Fruit fly (Drosophila melanogaster) whole organism, embryonic: ENCODE measurements around the gene CG42763.

Experiments
- ATbp ChIP-seq: fragments of 200-800 bp; sonication (Bioruptor generic); optimal IDR thresholded peaks from 2 replicates; lab custom pipeline; 2017; ENCODE audit warnings: missing biosample characterization, mild to moderate bottlenecking, missing genetic modification characterization, missing genetic modification reagents
- Atf6 ChIP-seq: fragments of 200-800 bp; sonication (Bioruptor generic); IDR thresholded peaks from 2 replicates; pipeline ENCODE4 v1.3.6; 2022; ENCODE audit warnings: missing biosample characterization, missing genetic modification characterization
- Awh ChIP-seq: fragments of 200-800 bp; sonication (Bioruptor generic); IDR thresholded peaks from 2 replicates; pipeline ENCODE4, ENCODE4 v1.3.6; 2022; ENCODE audit warnings: missing biosample characterization, missing genetic modification characterization
- Blimp-1 ChIP-seq: fragments of 200-800 bp; sonication (Bioruptor generic); optimal IDR thresholded peaks from 3 replicates; lab custom pipeline; 2018; ENCODE audit warnings: missing biosample characterization, missing genetic modification characterization, mild to moderate bottlenecking, moderate library complexity, missing genetic modification reagents
- Bteb2 ChIP-seq: fragments of 200-800 bp; sonication (Bioruptor generic); optimal IDR thresholded peaks from 2 replicates; lab custom pipeline; 2016; ENCODE audit warnings: missing biosample characterization, missing genetic modification characterization
- CG13424 ChIP-seq: fragments of 200-800 bp; sonication (Bioruptor generic); optimal IDR thresholded peaks from 2 replicates; lab custom pipeline; 2019; ENCODE audit warnings: missing biosample characterization, mild to moderate bottlenecking, missing genetic modification characterization, moderate library complexity
- CG14441 ChIP-seq: fragments of 200-800 bp; sonication (Bioruptor generic); IDR thresholded peaks from 2 replicates; pipeline ENCODE4 v1.3.6; 2022; ENCODE audit warnings: missing biosample characterization, missing genetic modification characterization
- CG17328 ChIP-seq: fragments of 200-800 bp; sonication (Bioruptor generic); IDR thresholded peaks from 2 replicates; pipeline ENCODE4 v1.3.6; 2022; ENCODE audit warnings: missing biosample characterization, missing genetic modification characterization
- CG17361 ChIP-seq: fragments of 200-800 bp; sonication (Bioruptor generic); IDR thresholded peaks from 3 replicates; pipeline ENCODE4 v1.3.6; 2022; ENCODE audit warnings: missing biosample characterization, missing genetic modification characterization
- CG1832 ChIP-seq: fragments of 200-800 bp; sonication (Bioruptor generic); optimal IDR thresholded peaks from 2 replicates; lab custom pipeline; 2017; ENCODE audit warnings: missing biosample characterization, mild to moderate bottlenecking, missing genetic modification characterization, inconsistent platforms
- CG2202 ChIP-seq: fragments of 200-800 bp; sonication (Bioruptor generic); optimal IDR thresholded peaks from 2 replicates; lab custom pipeline; 2018; ENCODE audit warnings: missing biosample characterization, mild to moderate bottlenecking, missing genetic modification characterization
- CG30431 ChIP-seq: fragments of 200-800 bp; sonication (Bioruptor generic); optimal IDR thresholded peaks from 2 replicates; lab custom pipeline; 2017; ENCODE audit warnings: missing biosample characterization, missing genetic modification characterization
- CG3163 ChIP-seq: fragments of 200-800 bp; sonication (Bioruptor generic); optimal IDR thresholded peaks from 3 replicates; lab custom pipeline; 2016; ENCODE audit warnings: missing biosample characterization, missing genetic modification characterization
- CG34422 ChIP-seq: fragments of 200-800 bp; sonication (Bioruptor generic); IDR thresholded peaks from 3 replicates; pipeline ENCODE4 v1.3.6; 2022; ENCODE audit warnings: missing biosample characterization, missing genetic modification characterization
- CG4282 ChIP-seq: fragments of 200-800 bp; sonication (Bioruptor generic); optimal IDR thresholded peaks from 2 replicates; lab custom pipeline; 2016; ENCODE audit warnings: missing biosample characterization, missing genetic modification characterization
- CG4360 ChIP-seq: fragments of 200-800 bp; sonication (Bioruptor generic); IDR thresholded peaks from 2 replicates; pipeline ENCODE4 v1.3.6; 2022; ENCODE audit warnings: missing biosample characterization, missing genetic modification characterization
- CG4707 ChIP-seq: fragments of 200-800 bp; sonication (Bioruptor generic); optimal IDR thresholded peaks from 2 replicates; lab custom pipeline; 2018; ENCODE audit warnings: missing biosample characterization, mild to moderate bottlenecking, missing genetic modification characterization, moderate library complexity
- CG6175 ChIP-seq: fragments of 200-800 bp; sonication (Bioruptor generic); IDR thresholded peaks from 3 replicates; pipeline ENCODE4 v1.3.6; 2022; ENCODE audit warnings: missing biosample characterization, missing genetic modification characterization
- CG6765 ChIP-seq: fragments of 200-800 bp; sonication (Bioruptor generic); optimal IDR thresholded peaks from 3 replicates; lab custom pipeline; 2017; ENCODE audit warnings: missing biosample characterization, mild to moderate bottlenecking, missing genetic modification characterization
- Fer1 ChIP-seq: fragments of 200-800 bp; sonication (Bioruptor generic); optimal IDR thresholded peaks from 2 replicates; lab custom pipeline; 2017; ENCODE audit warnings: missing biosample characterization, mild to moderate bottlenecking, missing genetic modification characterization
- Hr78 ChIP-seq, 2 experiments: fragments of 200-800 bp in 1 of 2; fragments of >200 bp in 1 of 2; sonication (Bioruptor generic) in 1 of 2; optimal IDR thresholded peaks; 2 replicates each; lab custom pipeline; 2017 to 2019; ENCODE audit warnings: missing biosample characterization in 2 of 2, missing genetic modification characterization in 2 of 2, mild to moderate bottlenecking in 1 of 2, moderate library complexity in 1 of 2
- MBD-R2 ChIP-seq: fragments of 200-800 bp; sonication (Bioruptor generic); IDR thresholded peaks from 2 replicates; pipeline ENCODE4 v1.3.6; 2022; ENCODE audit warnings: missing biosample characterization, missing genetic modification characterization
- Meics ChIP-seq: fragments of 200-800 bp; sonication (Bioruptor generic); optimal IDR thresholded peaks from 2 replicates; lab custom pipeline; 2017; ENCODE audit warnings: missing biosample characterization, mild to moderate bottlenecking, missing genetic modification characterization
- Pdp1 ChIP-seq, 2 experiments: fragments of 200-800 bp; sonication (Bioruptor generic); optimal IDR thresholded peaks; 3 replicates each; lab custom pipeline; 2016; ENCODE audit warnings: missing biosample characterization in 2 of 2, missing genetic modification characterization in 2 of 2, mild to moderate bottlenecking in 1 of 2, moderate library complexity in 1 of 2
- Ssrp ChIP-seq: fragments of 200-800 bp; sonication (Bioruptor generic); optimal IDR thresholded peaks from 2 replicates; lab custom pipeline; 2018; ENCODE audit warnings: missing biosample characterization, mild to moderate bottlenecking, missing genetic modification characterization, moderate library complexity
- Trl ChIP-seq, 3 experiments: fragments of >200 bp in 2 of 3; fragments of 200-800 bp in 1 of 3; sonication (Bioruptor generic) in 1 of 3; optimal IDR thresholded peaks; 2 replicates in 1 of 3; 3 replicates in 2 of 3; lab custom pipeline; 2016 to 2017; ENCODE audit warnings: missing biosample characterization in 1 of 3, missing genetic modification characterization in 1 of 3
- Usf ChIP-seq: fragments of 200-800 bp; sonication (Bioruptor generic); optimal IDR thresholded peaks from 2 replicates; lab custom pipeline; 2017; ENCODE audit warnings: missing genotype, missing biosample characterization, missing genetic modification characterization
- Vsx1 ChIP-seq: fragments of 200-800 bp; sonication (Bioruptor generic); optimal IDR thresholded peaks from 2 replicates; lab custom pipeline; 2017; ENCODE audit warnings: missing biosample characterization, mild to moderate bottlenecking, missing genetic modification characterization, missing genetic modification reagents
- abd-A ChIP-seq: fragments of 200-800 bp; sonication (Bioruptor generic); optimal IDR thresholded peaks from 3 replicates; lab custom pipeline; 2019; ENCODE audit warnings: missing biosample characterization, mild to moderate bottlenecking, missing genetic modification characterization, moderate library complexity
- ara ChIP-seq: fragments of 200-800 bp; sonication (Bioruptor generic); IDR thresholded peaks from 2 replicates; pipeline ENCODE4 v1.3.6; 2022; ENCODE audit warnings: missing biosample characterization, missing genetic modification characterization
- bowl ChIP-seq: fragments of 200-800 bp; sonication (Bioruptor generic); IDR thresholded peaks from 2 replicates; pipeline ENCODE4 v1.3.6; 2022; ENCODE audit warnings: missing biosample characterization, missing genetic modification characterization
- cato ChIP-seq: fragments of 200-800 bp; sonication (Bioruptor generic); optimal IDR thresholded peaks from 2 replicates; lab custom pipeline; 2016; ENCODE audit warnings: missing biosample characterization, missing genetic modification characterization, borderline replicate concordance
- cg ChIP-seq: fragments of 200-800 bp; sonication (Bioruptor generic); optimal IDR thresholded peaks from 3 replicates; lab custom pipeline; 2019; ENCODE audit warnings: missing biosample characterization, mild to moderate bottlenecking, missing genetic modification characterization, moderate library complexity
- chinmo ChIP-seq: fragments of 200-800 bp; sonication (Bioruptor generic); IDR thresholded peaks from 4 replicates; pipeline ENCODE4 v1.3.6; 2022; ENCODE audit warnings: missing biosample characterization, missing genetic modification characterization; ENCODE audit not compliant: partially characterized antibody
- chn ChIP-seq: fragments of 200-800 bp; sonication (Bioruptor generic); optimal IDR thresholded peaks from 2 replicates; lab custom pipeline; 2016; ENCODE audit warnings: missing biosample characterization, missing genetic modification characterization
- danr ChIP-seq: fragments of 200-800 bp; sonication (Bioruptor generic); IDR thresholded peaks from 2 replicates; pipeline ENCODE4 v1.3.6; 2022; ENCODE audit warnings: missing biosample characterization, missing genetic modification characterization
- en ChIP-seq: fragments of 200-800 bp; sonication (Bioruptor generic); optimal IDR thresholded peaks from 2 replicates; lab custom pipeline; 2016; ENCODE audit warnings: missing biosample characterization, missing genetic modification characterization
- exex ChIP-seq: fragments of 200-800 bp; sonication (Bioruptor generic); optimal IDR thresholded peaks from 4 replicates; lab custom pipeline; 2018; ENCODE audit warnings: missing biosample characterization, mild to moderate bottlenecking, missing genetic modification characterization, moderate library complexity
- fu2 ChIP-seq: fragments of 200-800 bp; sonication (Bioruptor generic); optimal IDR thresholded peaks from 2 replicates; lab custom pipeline; 2016; ENCODE audit warnings: missing biosample characterization, missing genetic modification characterization
- hth ChIP-seq: fragments of >200 bp; optimal IDR thresholded peaks from 2 replicates; lab custom pipeline; 2017; ENCODE audit warnings: inconsistent platforms
- insv ChIP-seq, 2 experiments: fragments of 200-800 bp; sonication (Bioruptor generic); optimal IDR thresholded peaks; 3 replicates each; lab custom pipeline; 2016 to 2018; ENCODE audit warnings: missing biosample characterization in 2 of 2, missing genetic modification characterization in 2 of 2
- lola ChIP-seq, 3 experiments: fragments of >200 bp in 2 of 3; fragments of 200-800 bp in 1 of 3; sonication (Bioruptor generic) in 1 of 3; optimal IDR thresholded peaks; 2 replicates each; lab custom pipeline; 2017 to 2019; ENCODE audit warnings: missing biosample characterization in 3 of 3, missing genetic modification characterization in 3 of 3, mild to moderate bottlenecking in 1 of 3, moderate library complexity in 1 of 3
- nerfin-2 ChIP-seq: fragments of 200-800 bp; sonication (Bioruptor generic); IDR thresholded peaks from 2 replicates; pipeline ENCODE4 v1.3.6; 2022; ENCODE audit warnings: missing biosample characterization, missing genetic modification characterization; ENCODE audit not compliant: partially characterized antibody
- peb ChIP-seq: fragments of 200-800 bp; sonication (Bioruptor generic); IDR thresholded peaks from 2 replicates; pipeline ENCODE4 v1.3.6; 2022; ENCODE audit warnings: missing biosample characterization, missing genetic modification characterization
- rib ChIP-seq: fragments of 200-800 bp; sonication (Bioruptor generic); IDR thresholded peaks from 2 replicates; pipeline ENCODE4 v1.3.6; 2022; ENCODE audit warnings: missing biosample characterization, missing genetic modification characterization
- sens ChIP-seq: fragments of 200-800 bp; sonication (Bioruptor generic); peaks from one replicate; lab custom pipeline; 2016; ENCODE audit warnings: missing biosample characterization, missing genetic modification characterization
- stc ChIP-seq: fragments of 200-800 bp; sonication (Bioruptor generic); IDR thresholded peaks from 2 replicates; pipeline ENCODE4 v1.3.6; 2022; ENCODE audit warnings: missing biosample characterization, missing genetic modification characterization
- tx ChIP-seq: fragments of 200-800 bp; sonication (Bioruptor generic); optimal IDR thresholded peaks from 2 replicates; lab custom pipeline; 2016; ENCODE audit warnings: missing biosample characterization, missing genetic modification characterization
- wek ChIP-seq: fragments of 200-800 bp; sonication (Bioruptor generic); optimal IDR thresholded peaks from 3 replicates; lab custom pipeline; 2018; ENCODE audit warnings: missing biosample characterization, mild to moderate bottlenecking, missing genetic modification characterization, moderate library complexity
- yki ChIP-seq: fragments of >200 bp; optimal IDR thresholded peaks from 3 replicates; lab custom pipeline; 2018
- zfh1 ChIP-seq: fragments of 200-800 bp; sonication (Bioruptor generic); IDR thresholded peaks from 3 replicates; pipeline ENCODE4 v1.3.6; 2022; ENCODE audit warnings: missing biosample characterization, missing genetic modification characterization

CG42763 gene

dm6 chr2L:8104094-8104493 lies 40.8 kb downstream of the CG42763 start (continued):
- peak in 1 of 2 experiments; percentile 35 for TF ChIP-seq Pdp1 (GFP tag; optimal IDR thresholded peaks at IDR 0.05; lab: Kevin White, UChicago)
- no peak for TF ChIP-seq CG6175 (GFP tag; lab: Robert Waterston, UW)
- TF ChIP-seq hth (lab: Kevin White, UChicago), result no peak
- no peak for TF ChIP-seq CG4282 (GFP tag; lab: Kevin White, UChicago)
- TF ChIP-seq CG4360 (GFP tag; lab: Robert Waterston, UW), result peak; percentile 64
- TF ChIP-seq CG3163, result peak; percentile 15
- no peak for TF ChIP-seq CG17328 (GFP tag; lab: Robert Waterston, UW)
- no peak for TF ChIP-seq CG30431
- peak; percentile 5 for TF ChIP-seq wek (GFP tag; lab: Kevin White, UChicago)
- TF ChIP-seq Awh (GFP tag; lab: Robert Waterston, UW), result peak; percentile 92
- no peak for TF ChIP-seq zfh1 (GFP tag; lab: Robert Waterston, UW)
- TF ChIP-seq Atf6 (GFP tag; lab: Robert Waterston, UW), result 0 out of 2 replicates have a peak, but pooled peaks have one; percentile 21
- 0 out of 2 replicates have a peak, but pooled peaks have one; percentile 8 for TF ChIP-seq MBD-R2 (GFP tag; lab: Robert Waterston, UW)
- no peak for TF ChIP-seq Ssrp (tag; lab: Kevin White, UChicago)
- TF ChIP-seq exex (tag; lab: Kevin White, UChicago), result peak; percentile 19
- peak; percentile 41 for TF ChIP-seq sens
- peak; percentile 75 for TF ChIP-seq CG1832 (GFP tag; lab: Kevin White, UChicago)
- TF ChIP-seq CG4707, result no peak
- peak; percentile 23 for TF ChIP-seq Fer1 (GFP tag; lab: Kevin White, UChicago)
- TF ChIP-seq CG2202 (tag; lab: Kevin White, UChicago), result no peak
- no peak for TF ChIP-seq peb (GFP tag; lab: Robert Waterston, UW)
- TF ChIP-seq Blimp-1 (GFP tag; lab: Kevin White, UChicago), result peak; percentile 45
- no peak for TF ChIP-seq chn (GFP tag; lab: Kevin White, UChicago)
- peak; percentile 79 for TF ChIP-seq cg (GFP tag; lab: Kevin White, UChicago)
- TF ChIP-seq CG34422, result no peak; the same call in 2 of the 3 replicates
- no peak for TF ChIP-seq CG6765 (GFP tag; lab: Kevin White, UChicago)
- no peak for TF ChIP-seq danr
- no peak for TF ChIP-seq Meics (GFP tag; lab: Kevin White, UChicago)
- peak; percentile 49 for TF ChIP-seq yki (lab: Kevin White, UChicago)
- TF ChIP-seq ara (GFP tag; lab: Robert Waterston, UW), result no peak
- no peak for TF ChIP-seq tx (GFP tag; lab: Kevin White, UChicago)
- no peak for TF ChIP-seq CG17361 (GFP tag; lab: Robert Waterston, UW)
- peak; percentile 95; the same call in 3 of the 4 replicates for TF ChIP-seq chinmo (GFP tag; lab: Robert Waterston, UW)
- TF ChIP-seq fu2 (GFP tag; lab: Kevin White, UChicago), result no peak
- no peak for TF ChIP-seq Usf (GFP tag; lab: Kevin White, UChicago)
- no peak for TF ChIP-seq en (GFP tag; lab: Kevin White, UChicago)
- no peak for TF ChIP-seq cato
- TF ChIP-seq stc (GFP tag; lab: Robert Waterston, UW), result no peak
- TF ChIP-seq ATbp (GFP tag; lab: Kevin White, UChicago), result no peak
- peak in 1 of 3 experiments; percentile 0 for TF ChIP-seq lola (GFP tag; optimal IDR thresholded peaks at IDR 0.05; lab: Kevin White, UChicago)
- no peak for TF ChIP-seq insv (GFP tag; optimal IDR thresholded peaks at IDR 0.05; lab: Kevin White, UChicago)
- TF ChIP-seq Hr78 (GFP tag; optimal IDR thresholded peaks at IDR 0.05; lab: Kevin White, UChicago), result peak in 1 of 2 experiments; percentile 79
- no peak for TF ChIP-seq nerfin-2 (GFP tag; lab: Robert Waterston, UW)
- peak; percentile 95 to 96 for TF ChIP-seq Trl (optimal IDR thresholded peaks at IDR 0.05; lab: Kevin White, UChicago)
- TF ChIP-seq Trl (GFP tag; optimal IDR thresholded peaks at IDR 0.05; lab: Kevin White, UChicago), result no peak
- TF ChIP-seq bowl, result no peak
- peak; percentile 60 for TF ChIP-seq rib
- TF ChIP-seq abd-A, result no peak
- no peak for TF ChIP-seq CG14441
- peak; percentile 99 for TF ChIP-seq Vsx1 (GFP tag; lab: Kevin White, UChicago)
- no peak for TF ChIP-seq CG13424
- TF ChIP-seq Bteb2, result no peak
